Fruit fly (Drosophila melanogaster): ENCODE data around the gene CG4511.

The CG4511 gene

dm6 chr3R:10832526-10833165 lies 21.7 kb upstream of the CG4511 start (continued):
- no peak for TF ChIP-seq amos (GFP tag; IDR thresholded peaks at IDR 0.05; ENCODE audit: partially characterized antibody)
- TF ChIP-seq Abd-B (GFP tag; optimal IDR thresholded peaks at IDR 0.05), result peak; percentile 8
- TF ChIP-seq Hey (tag; optimal IDR thresholded peaks at IDR 0.05), result no peak
- no peak for TF ChIP-seq grau (tag; optimal IDR thresholded peaks at IDR 0.05)
- no peak for TF ChIP-seq Nf-YA (GFP tag; IDR thresholded peaks at IDR 0.05)
- TF ChIP-seq CG2712 (tag; optimal IDR thresholded peaks at IDR 0.05), result no peak
- TF ChIP-seq CG8478 (optimal IDR thresholded peaks at IDR 0.05), result no peak
- no peak for TF ChIP-seq CG11695 (GFP tag; IDR thresholded peaks at IDR 0.05)
- TF ChIP-seq CG7786 (GFP tag; optimal IDR thresholded peaks at IDR 0.05), result no peak
- no peak for TF ChIP-seq rib (GFP tag; IDR thresholded peaks at IDR 0.05)
- TF ChIP-seq tll (GFP tag; optimal IDR thresholded peaks at IDR 0.05), result no peak
- TF ChIP-seq luna (GFP tag; optimal IDR thresholded peaks at IDR 0.05), result no peak
- no peak for TF ChIP-seq Dll (GFP tag; IDR thresholded peaks at IDR 0.05; ENCODE audit: partially characterized antibody)
- no peak for TF ChIP-seq Asciz (GFP tag; optimal IDR thresholded peaks at IDR 0.05)
- TF ChIP-seq CG6813 (GFP tag; optimal IDR thresholded peaks at IDR 0.05), result no peak
- TF ChIP-seq peb (GFP tag; IDR thresholded peaks at IDR 0.05), result no peak
- TF ChIP-seq H15 (GFP tag; IDR thresholded peaks at IDR 0.05), result no peak
- TF ChIP-seq inv (GFP tag; IDR thresholded peaks at IDR 0.05; ENCODE audit: partially characterized antibody), result no peak
- no peak for TF ChIP-seq zen (tag; optimal IDR thresholded peaks at IDR 0.05)
- no peak for TF ChIP-seq Six4 (GFP tag; optimal IDR thresholded peaks at IDR 0.05)
- no peak for TF ChIP-seq wdn (GFP tag; IDR thresholded peaks at IDR 0.05)
- TF ChIP-seq CG7928 (GFP tag; optimal IDR thresholded peaks at IDR 0.05), result no peak
- peak; percentile 7 for TF ChIP-seq Antp (GFP tag; optimal IDR thresholded peaks at IDR 0.05)
- no peak for TF ChIP-seq MTF-1 (GFP tag; optimal IDR thresholded peaks at IDR 0.05; ENCODE audit: borderline replicate concordance)
- peak; percentile 8 for TF ChIP-seq CG9727 (GFP tag; optimal IDR thresholded peaks at IDR 0.05)
- TF ChIP-seq Ssrp (tag; optimal IDR thresholded peaks at IDR 0.05), result no peak
- TF ChIP-seq shn (GFP tag; optimal IDR thresholded peaks at IDR 0.05), result no peak
- no peak for TF ChIP-seq cwo (GFP tag; optimal IDR thresholded peaks at IDR 0.05)
- no peak for TF ChIP-seq ato (GFP tag; IDR thresholded peaks at IDR 0.05; ENCODE audit: partially characterized antibody)
- TF ChIP-seq Ets65A (GFP tag), result no peak
- TF ChIP-seq CG11723 (GFP tag; optimal IDR thresholded peaks at IDR 0.05), result no peak
- TF ChIP-seq corto (GFP tag; optimal IDR thresholded peaks at IDR 0.05), result no peak
- no peak for TF ChIP-seq nerfin-2 (GFP tag; IDR thresholded peaks at IDR 0.05; ENCODE audit: partially characterized antibody)
- no peak for TF ChIP-seq CG17829 (tag; optimal IDR thresholded peaks at IDR 0.05)
- no peak for TF ChIP-seq dimm (GFP tag; IDR thresholded peaks at IDR 0.05)

DNA sequence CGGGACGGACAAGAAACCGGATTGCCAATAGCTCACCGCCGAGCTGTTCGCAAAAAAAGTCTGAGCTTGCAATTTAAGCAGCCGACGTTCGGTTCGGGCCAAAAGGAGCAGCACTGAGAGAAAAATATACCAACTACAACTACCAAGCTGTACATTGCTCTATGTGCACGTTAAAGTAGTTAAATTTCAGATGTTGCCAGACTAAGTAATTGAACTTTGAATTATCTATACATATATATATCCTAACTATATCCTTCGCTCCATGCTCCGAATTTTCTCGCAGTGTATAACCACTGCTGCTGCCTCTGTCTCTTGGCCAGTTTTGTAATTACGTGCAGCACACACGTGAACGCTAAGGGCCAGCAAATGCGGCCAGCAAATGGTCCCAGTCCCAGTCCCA lies 19.4 kb upstream of the CG4511 start:
- TF ChIP-seq E2f2 (GFP tag; IDR thresholded peaks at IDR 0.05), result no peak
- no peak for TF ChIP-seq Neu2 (GFP tag; optimal IDR thresholded peaks at IDR 0.05; ENCODE audit: borderline replicate concordance)
- no peak for TF ChIP-seq HmgD (GFP tag; optimal IDR thresholded peaks at IDR 0.05)
- TF ChIP-seq Max (GFP tag; optimal IDR thresholded peaks at IDR 0.05), result no peak
- peak; percentile 28 for TF ChIP-seq Med (GFP tag)
- no peak for TF ChIP-seq CG17568 (GFP tag; optimal IDR thresholded peaks at IDR 0.05)
- TF ChIP-seq Ets65A (GFP tag), result peak; percentile 19
- TF ChIP-seq Adf1 (GFP tag; IDR thresholded peaks at IDR 0.05), result no peak
- no peak for TF ChIP-seq Mes4 (GFP tag; optimal IDR thresholded peaks at IDR 0.05)
- no peak for TF ChIP-seq CG7372 (GFP tag; IDR thresholded peaks at IDR 0.05)
- TF ChIP-seq CG6689 (GFP tag; IDR thresholded peaks at IDR 0.05), result no peak
- TF ChIP-seq CG1024 (GFP tag; IDR thresholded peaks at IDR 0.05), result no peak
- no peak for TF ChIP-seq prd (optimal IDR thresholded peaks at IDR 0.05)
- TF ChIP-seq prd (GFP tag; IDR thresholded peaks at IDR 0.05), result peak; percentile 60; the same call in 2 of the 3 replicates
- TF ChIP-seq H2.0 (GFP tag; IDR thresholded peaks at IDR 0.05), result no peak
- no peak for TF ChIP-seq gfzf (GFP tag; optimal IDR thresholded peaks at IDR 0.05)
- TF ChIP-seq Dad (GFP tag; optimal IDR thresholded peaks at IDR 0.05), result no peak
- TF ChIP-seq chn (GFP tag; optimal IDR thresholded peaks at IDR 0.05), result no peak
- no peak for TF ChIP-seq CG7786 (GFP tag; optimal IDR thresholded peaks at IDR 0.05)
- no peak for TF ChIP-seq Sox102F (GFP tag; optimal IDR thresholded peaks at IDR 0.05)

All from whole organism, embryonic.